Fruit fly (Drosophila melanogaster) whole organism, pupa: ENCODE results near the gene saturn.

ENCODE experiments used
- CG10348 ChIP-seq: fragments of 200-800 bp; sonication (Bioruptor generic); IDR thresholded peaks from 2 replicates; pipeline ENCODE4 v1.3.6; 2022; ENCODE audit warnings: missing biosample characterization, missing genetic modification characterization
- CG12605 ChIP-seq: fragments of 200-800 bp; sonication (Bioruptor generic); IDR thresholded peaks from 2 replicates; pipeline ENCODE4 v1.3.6; 2022; ENCODE audit warnings: missing biosample characterization, missing genetic modification characterization
- CG13204 ChIP-seq: fragments of 200-800 bp; sonication (Bioruptor generic); optimal IDR thresholded peaks from 2 replicates; lab custom pipeline; 2018; ENCODE audit warnings: missing biosample characterization, mild to moderate bottlenecking, missing genetic modification characterization, moderate library complexity
- CG17806 ChIP-seq: fragments of 200-800 bp; sonication (Bioruptor generic); optimal IDR thresholded peaks from 2 replicates; lab custom pipeline; 2018; ENCODE audit warnings: missing biosample characterization, mild to moderate bottlenecking, missing genetic modification characterization, moderate library complexity
- CG32121 ChIP-seq: fragments of 200-800 bp; sonication (Bioruptor generic); IDR thresholded peaks from 2 replicates; pipeline ENCODE4 v1.3.6; 2022; ENCODE audit warnings: missing biosample characterization, missing genetic modification characterization
- CG34367 ChIP-seq: fragments of 200-800 bp; sonication (Bioruptor generic); optimal IDR thresholded peaks from 2 replicates; lab custom pipeline; 2018; ENCODE audit warnings: missing biosample characterization, mild to moderate bottlenecking, missing genetic modification characterization
- CG4496 ChIP-seq: fragments of 200-800 bp; sonication (Bioruptor generic); IDR thresholded peaks from 3 replicates; pipeline ENCODE4 v1.3.6; 2022; ENCODE audit warnings: missing biosample characterization, missing genetic modification characterization
- D1 ChIP-seq: fragments of 200-800 bp; sonication (Bioruptor generic); optimal IDR thresholded peaks from 2 replicates; lab custom pipeline; 2018; ENCODE audit warnings: missing biosample characterization, mild to moderate bottlenecking, missing genetic modification characterization, moderate library complexity
- EcR ChIP-seq: fragments of 200-800 bp; sonication (Bioruptor generic); optimal IDR thresholded peaks from 3 replicates; lab custom pipeline; 2019; ENCODE audit warnings: missing biosample characterization, missing genetic modification characterization, mild to moderate bottlenecking, moderate library complexity, missing genetic modification reagents
- Pif1A ChIP-seq: fragments of 200-800 bp; sonication (Bioruptor generic); optimal IDR thresholded peaks from 3 replicates; lab custom pipeline; 2016; ENCODE audit warnings: missing biosample characterization, missing genetic modification characterization
- Pif1B ChIP-seq: fragments of 200-800 bp; sonication (Bioruptor generic); optimal IDR thresholded peaks from 3 replicates; lab custom pipeline; 2016; ENCODE audit warnings: missing biosample characterization, missing genetic modification characterization
- Snoo ChIP-seq: fragments of 200-800 bp; sonication (Bioruptor generic); optimal IDR thresholded peaks from 3 replicates; lab custom pipeline; 2017; ENCODE audit warnings: missing biosample characterization, mild to moderate bottlenecking, missing genetic modification characterization, inconsistent platforms
- gl ChIP-seq: fragments of 200-800 bp; sonication (Bioruptor generic); optimal IDR thresholded peaks from 2 replicates; lab custom pipeline; 2018; ENCODE audit warnings: missing biosample characterization, mild to moderate bottlenecking, missing genetic modification characterization
- rn ChIP-seq: fragments of 200-800 bp; sonication (Bioruptor generic); IDR thresholded peaks from 2 replicates; pipeline ENCODE4 v1.3.6; 2022; ENCODE audit warnings: missing biosample characterization, missing genetic modification characterization

dm6 chr3L:14172174-14172940 lies 30.8 kb upstream of the saturn start:
- TF ChIP-seq Pif1A (GFP tag; lab: Kevin White, UChicago) (no peak), Snoo (tag; lab: Kevin White, UChicago) (no peak), Pif1B (GFP tag; lab: Kevin White, UChicago) (no peak), CG17806 (tag; lab: Kevin White, UChicago) (no peak), CG4496 (GFP tag; lab: Robert Waterston, UW) (no peak), rn (GFP tag; lab: Robert Waterston, UW) (no peak), CG34367 (tag; lab: Kevin White, UChicago) (no peak), EcR (no peak), CG13204 (GFP tag; lab: Kevin White, UChicago) (no peak), CG12605 (GFP tag; lab: Robert Waterston, UW) (no peak), CG32121 (GFP tag; lab: Robert Waterston, UW) (no peak), D1 (tag; lab: Kevin White, UChicago) (no peak), CG10348 (GFP tag; lab: Robert Waterston, UW) (no peak), gl (tag; lab: Kevin White, UChicago) (no peak)
